Fruit fly (Drosophila melanogaster) whole organism: Measurements from ENCODE around the gene crb.

Experiments used
- CG8478 ChIP-seq: fragments of >200 bp; optimal IDR thresholded peaks from 2 replicates; lab custom pipeline; 2018; ENCODE audit warnings: inconsistent platforms
- Dll ChIP-seq: fragments of >200 bp; optimal IDR thresholded peaks from 2 replicates; lab custom pipeline; 2017
- EcR ChIP-seq, 2 experiments: fragments of >200 bp; optimal IDR thresholded peaks; 2 replicates each; lab custom pipeline; 2017; ENCODE audit warnings: missing biosample characterization in 2 of 2, missing genetic modification characterization in 2 of 2, missing genetic modification reagents in 2 of 2
- pan ChIP-seq: fragments of >200 bp; optimal IDR thresholded peaks from 2 replicates; lab custom pipeline; 2017
- psq ChIP-seq: fragments of >200 bp; optimal IDR thresholded peaks from 2 replicates; lab custom pipeline; 2017
- usp ChIP-seq: fragments of >200 bp; optimal IDR thresholded peaks from 2 replicates; lab custom pipeline; 2017; ENCODE audit warnings: missing biosample characterization, missing genetic modification characterization, mixed read lengths

- no peak for TF ChIP-seq psq (lab: Kevin White, UChicago)
- no peak for TF ChIP-seq CG8478 (lab: Kevin White, UChicago)
- no peak for TF ChIP-seq EcR (GFP tag; optimal IDR thresholded peaks at IDR 0.05; lab: Kevin White, UChicago)
- no peak for TF ChIP-seq usp
- TF ChIP-seq pan (lab: Kevin White, UChicago) = no peak
- no peak for TF ChIP-seq Dll (lab: Kevin White, UChicago)
Measured at dm6 chr3R:24319632-24320341, 24.9 kb downstream of the crb start.
